Worm (Caenorhabditis elegans) whole organism, mixed stage, embryonic: ENCODE results near the gene F20B6.6.

ENCODE experiments used
- elt-3 ChIP-seq: fragments of 150-350 bp; optimal IDR thresholded peaks from 2 replicates; lab custom pipeline; 2014; ENCODE audit warnings: missing biosample characterization, missing genetic modification characterization
- ham-2 ChIP-seq: fragments of 200-800 bp; sonication (Bioruptor generic); optimal IDR thresholded peaks from 2 replicates; lab custom pipeline; 2018; ENCODE audit warnings: mild to moderate bottlenecking, missing genetic modification characterization, missing compliant biosample characterization
- lin-32 ChIP-seq: fragments of 200-800 bp; sonication (Bioruptor generic); optimal IDR thresholded peaks from 2 replicates; lab custom pipeline; 2018; ENCODE audit warnings: mild to moderate bottlenecking, missing genetic modification characterization, missing compliant biosample characterization
- zip-8 ChIP-seq: fragments of 150-350 bp; optimal IDR thresholded peaks from 2 replicates; lab custom pipeline; 2014; ENCODE audit warnings: missing biosample characterization, missing genetic modification characterization

DNA sequence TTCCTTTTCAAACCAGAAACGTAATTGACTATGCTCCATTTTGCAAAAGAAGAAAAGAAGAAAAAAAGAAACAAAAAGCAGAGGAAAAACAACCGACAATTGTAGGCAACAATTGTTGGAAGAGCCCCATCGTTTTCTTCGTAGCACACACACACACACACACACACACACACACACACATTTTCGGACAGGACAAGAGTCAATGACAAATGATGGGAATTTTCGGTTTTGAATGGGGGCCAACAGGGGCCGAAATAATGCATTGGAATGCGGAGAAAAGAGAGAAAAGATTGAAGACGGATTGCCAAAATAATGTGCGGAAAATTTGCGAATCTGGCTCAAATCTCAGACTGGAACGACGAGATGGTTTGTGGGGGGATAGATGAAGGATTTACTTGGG is 47.2 kb downstream of the F20B6.6 start:
- TF ChIP-seq zip-8 (tag; lab: Kevin White, UChicago) (no peak), lin-32 (GFP tag; lab: Kevin White, UChicago) (no peak), ham-2 (GFP tag; lab: Kevin White, UChicago) (no peak), elt-3 (tag; lab: Kevin White, UChicago) (no peak)
